Fruit fly (Drosophila melanogaster) whole organism, wandering third instar larva: ENCODE data around the gene CG14277.

Experiments used
- Abd-B ChIP-seq: fragments of >200 bp; optimal IDR thresholded peaks from 2 replicates; lab custom pipeline; 2017; ENCODE audit warnings: missing biosample characterization, missing genetic modification characterization
- CG32264 ChIP-seq: fragments of 200-800 bp; sonication (Bioruptor generic); optimal IDR thresholded peaks from 2 replicates; lab custom pipeline; 2016; ENCODE audit warnings: missing biosample characterization, missing genetic modification characterization
- CG9705 ChIP-seq: fragments of 200-800 bp; sonication (Bioruptor generic); optimal IDR thresholded peaks from 2 replicates; lab custom pipeline; 2018; ENCODE audit warnings: missing biosample characterization, mild to moderate bottlenecking, missing genetic modification characterization
- CrebA ChIP-seq: fragments of 200-800 bp; sonication (Bioruptor generic); optimal IDR thresholded peaks from 2 replicates; lab custom pipeline; 2016; ENCODE audit warnings: missing biosample characterization, mild to moderate bottlenecking, missing genetic modification characterization, borderline replicate concordance
- GATAd ChIP-seq: sonication (Bioruptor generic); optimal IDR thresholded peaks from 2 replicates; lab custom pipeline; 2016; ENCODE audit warnings: missing biosample characterization, missing genetic modification characterization
- Hnf4 ChIP-seq: fragments of 200-800 bp; sonication (Bioruptor generic); optimal IDR thresholded peaks from 2 replicates; lab custom pipeline; 2016; ENCODE audit warnings: missing biosample characterization, mild to moderate bottlenecking, missing genetic modification characterization
- Hr83 ChIP-seq: fragments of 200-300 bp; sonication (Bioruptor generic); optimal IDR thresholded peaks from 2 replicates; lab custom pipeline; 2016; ENCODE audit warnings: missing biosample characterization, mild to moderate bottlenecking, missing genetic modification characterization, moderate library complexity; ENCODE audit not compliant: poor library complexity, severe bottlenecking
- Jra ChIP-seq: sonication (Bioruptor generic); optimal IDR thresholded peaks from 2 replicates; lab custom pipeline; 2016; ENCODE audit warnings: missing biosample characterization, missing genetic modification characterization
- Mio ChIP-seq: sonication (Bioruptor generic); optimal IDR thresholded peaks from 2 replicates; lab custom pipeline; 2016; ENCODE audit warnings: missing biosample characterization, missing genetic modification characterization
- Myc ChIP-seq: fragments of >200 bp; optimal IDR thresholded peaks from 2 replicates; lab custom pipeline; 2017
- N ChIP-seq: fragments of >200 bp; optimal IDR thresholded peaks from 2 replicates; lab custom pipeline; 2018; ENCODE audit warnings: missing biosample characterization, missing external identifiers, missing genetic modification characterization
- Rel ChIP-seq, 2 experiments: fragments of 200-800 bp; sonication (Bioruptor generic) in 1 of 2; optimal IDR thresholded peaks; 2 replicates in 1 of 2; 3 replicates in 1 of 2; lab custom pipeline; 2016 to 2019; ENCODE audit warnings: mild to moderate bottlenecking in 2 of 2, missing biosample characterization in 2 of 2, missing genetic modification characterization in 2 of 2, moderate library complexity in 1 of 2
- Sp1 ChIP-seq: fragments of 200-800 bp; sonication (Bioruptor generic); optimal IDR thresholded peaks from 3 replicates; lab custom pipeline; 2019; ENCODE audit warnings: missing biosample characterization, mild to moderate bottlenecking, missing genetic modification characterization, moderate library complexity
- Vsx2 ChIP-seq: fragments of 200-300, 225-300 bp; sonication (Bioruptor generic); optimal IDR thresholded peaks from 2 replicates; lab custom pipeline; 2018; ENCODE audit warnings: missing biosample characterization, missing genetic modification characterization; ENCODE audit not compliant: partially characterized antibody
- br ChIP-seq: fragments of 200-800 bp; sonication (Bioruptor generic); optimal IDR thresholded peaks from 2 replicates; lab custom pipeline; 2016; ENCODE audit warnings: missing biosample characterization, missing genetic modification characterization
- brk ChIP-seq: fragments of 200-800 bp; sonication (Bioruptor generic); optimal IDR thresholded peaks from 2 replicates; lab custom pipeline; 2016; ENCODE audit warnings: missing biosample characterization, mild to moderate bottlenecking, missing genetic modification characterization
- dl ChIP-seq, 2 experiments: fragments of 175-275, 200-275 bp in 1 of 2; fragments of 200-275 bp in 1 of 2; sonication (Bioruptor generic); optimal IDR thresholded peaks; lab custom pipeline; 2018; ENCODE audit warnings: mild to moderate bottlenecking in 2 of 2, missing biosample characterization in 2 of 2, missing genetic modification characterization in 2 of 2, moderate library complexity in 2 of 2; ENCODE audit not compliant: partially characterized antibody in 2 of 2, insufficient read depth in 1 of 2
- dsf ChIP-seq: sonication (Bioruptor generic); optimal IDR thresholded peaks from 2 replicates; lab custom pipeline; 2016; ENCODE audit warnings: missing biosample characterization, missing genetic modification characterization, borderline replicate concordance
- ey ChIP-seq: fragments of 200-800 bp; sonication (Bioruptor generic); optimal IDR thresholded peaks from 2 replicates; lab custom pipeline; 2016; ENCODE audit warnings: missing biosample characterization, missing genetic modification characterization
- h ChIP-seq: fragments of 200-800 bp; sonication (Bioruptor generic); optimal IDR thresholded peaks from 3 replicates; lab custom pipeline; 2016; ENCODE audit warnings: missing biosample characterization, mild to moderate bottlenecking, missing genetic modification characterization
- jim ChIP-seq: fragments of 175-275, 200-325 bp; sonication (Bioruptor generic); optimal IDR thresholded peaks from 2 replicates; lab custom pipeline; 2016; ENCODE audit warnings: missing biosample characterization, mild to moderate bottlenecking, missing genetic modification characterization
- lola ChIP-seq: fragments of >200 bp; optimal IDR thresholded peaks from 2 replicates; lab custom pipeline; 2017; ENCODE audit warnings: missing biosample characterization, missing genetic modification characterization
- pan ChIP-seq: fragments of >200 bp; optimal IDR thresholded peaks from 2 replicates; lab custom pipeline; 2017
- rgr ChIP-seq: fragments of 200-800 bp; sonication (Bioruptor generic); optimal IDR thresholded peaks from 3 replicates; lab custom pipeline; 2016; ENCODE audit warnings: missing biosample characterization, mild to moderate bottlenecking, missing genetic modification characterization
- sage ChIP-seq: fragments of 200-800 bp; sonication (Bioruptor generic); optimal IDR thresholded peaks from 2 replicates; lab custom pipeline; 2016; ENCODE audit warnings: missing biosample characterization, mild to moderate bottlenecking, missing genetic modification characterization
- sv ChIP-seq: fragments of 200-800 bp; sonication (Bioruptor generic); optimal IDR thresholded peaks from 3 replicates; lab custom pipeline; 2016; ENCODE audit warnings: missing biosample characterization, missing genetic modification characterization
- usp ChIP-seq: fragments of >200 bp; optimal IDR thresholded peaks from 2 replicates; lab custom pipeline; 2017; ENCODE audit warnings: missing biosample characterization, missing genetic modification characterization
- woc ChIP-seq: sonication (Bioruptor generic); optimal IDR thresholded peaks from 2 replicates; lab custom pipeline; 2016; ENCODE audit warnings: missing biosample characterization, mild to moderate bottlenecking, missing genetic modification characterization

CG14277 gene

dm6 chr2L:8242186-8242585 lies at the start of gene CG14277:
CG14277 (plus strand) TSS chr2L:8242486.
- TF ChIP-seq Mio (GFP tag; lab: Kevin White, UChicago) (no peak), woc (no peak), rgr (no peak), ey (no peak), CG32264 (GFP tag; lab: Kevin White, UChicago) (no peak), jim (GFP tag; lab: Kevin White, UChicago) (no peak), Abd-B (GFP tag; lab: Kevin White, UChicago) (no peak), dl (GFP tag; optimal IDR thresholded peaks at IDR 0.05; lab: Kevin White, UChicago; ENCODE audit: insufficient read depth in 1 of 2, partially characterized antibody in 2 of 2) (no peak), sv (no peak), h (GFP tag; lab: Kevin White, UChicago) (no peak), GATAd (GFP tag; lab: Kevin White, UChicago) (no peak), sage (GFP tag; lab: Kevin White, UChicago) (no peak), Hr83 (no peak), Vsx2 (GFP tag; lab: Kevin White, UChicago) (no peak), N (no peak), Hnf4 (GFP tag; lab: Kevin White, UChicago) (no peak), Jra (GFP tag; lab: Kevin White, UChicago) (no peak)

dm6 chr2L:8195722-8196323 lies 46.5 kb upstream of the CG14277 start:
- peak; percentile 15 for TF ChIP-seq br (GFP tag; lab: Kevin White, UChicago)
- no peak for TF ChIP-seq CG9705 (GFP tag; lab: Kevin White, UChicago)
- TF ChIP-seq Abd-B (GFP tag; lab: Kevin White, UChicago) = no peak
- no peak for TF ChIP-seq Myc (lab: Kevin White, UChicago)
- no peak for TF ChIP-seq Sp1 (GFP tag; lab: Kevin White, UChicago)
- no peak for TF ChIP-seq N

- TF ChIP-seq Sp1 (GFP tag; lab: Kevin White, UChicago) = no peak
- no peak for TF ChIP-seq jim (GFP tag; lab: Kevin White, UChicago)
- TF ChIP-seq lola (GFP tag; lab: Kevin White, UChicago) = no peak
- no peak for TF ChIP-seq brk (GFP tag; lab: Kevin White, UChicago)
- TF ChIP-seq pan = no peak
- TF ChIP-seq br (GFP tag; lab: Kevin White, UChicago) = no peak
- TF ChIP-seq Hnf4 (GFP tag; lab: Kevin White, UChicago) = no peak
- no peak for TF ChIP-seq Abd-B (GFP tag; lab: Kevin White, UChicago)
- TF ChIP-seq Vsx2 (GFP tag; lab: Kevin White, UChicago) = no peak
- TF ChIP-seq CrebA (GFP tag; lab: Kevin White, UChicago) = no peak
- no peak for TF ChIP-seq woc
- TF ChIP-seq Jra (GFP tag; lab: Kevin White, UChicago) = no peak
- no peak for TF ChIP-seq ey
- no peak for TF ChIP-seq usp (GFP tag; lab: Kevin White, UChicago)
- TF ChIP-seq, all 38 proteins: peak for 0
Observed at dm6 chr2L:8196757-8197530, 45.3 kb upstream of the CG14277 start, which contains the start of the genes CG8475 and CG8460. CG8475 (minus strand) TSS chr2L:8196918. CG8460 (plus strand) TSS chr2L:8197193.

- TF ChIP-seq ey (no peak), pan (no peak), Hr83 (peak; percentile 10), dsf (GFP tag; lab: Kevin White, UChicago) (peak; percentile 13), Hnf4 (GFP tag; lab: Kevin White, UChicago) (peak; percentile 77), sv (peak; percentile 12), rgr (no peak), br (GFP tag; lab: Kevin White, UChicago) (peak; percentile 39), Jra (GFP tag; lab: Kevin White, UChicago) (peak; percentile 3), CG9705 (GFP tag; lab: Kevin White, UChicago) (no peak), Rel (GFP tag; optimal IDR thresholded peaks at IDR 0.05; lab: Kevin White, UChicago) (no peak), Rel (tag; optimal IDR thresholded peaks at IDR 0.05; lab: Kevin White, UChicago) (no peak)
Observed at dm6 chr2L:8198757-8199156, 43.5 kb upstream of the CG14277 start, which contains the start of gene PGAP5. PGAP5 (plus strand) TSS chr2L:8198882.

dm6 chr2L:8202569-8202968 lies 39.7 kb upstream of the CG14277 start:
- TF ChIP-seq jim (GFP tag; lab: Kevin White, UChicago) (no peak), Hnf4 (GFP tag; lab: Kevin White, UChicago) (peak; percentile 10)
